Worm (Caenorhabditis elegans): Measurements from ENCODE around the gene fbxa-32.

Gene fbxa-32

ce11 chrIII:1243199-1243598, 25.9 kb downstream of the fbxa-32 start, which contains the start of gene fbxa-63:
fbxa-63 (plus strand) TSS chrIII:1243508.
- TF ChIP-seq zag-1 (tag; optimal IDR thresholded peaks at IDR 0.05) (no peak), C34F6.9 (tag; optimal IDR thresholded peaks at IDR 0.05) (peak; percentile 59), nhr-129 (tag; optimal IDR thresholded peaks at IDR 0.05) (peak; percentile 99), nhr-25 (tag; optimal IDR thresholded peaks at IDR 0.05) (no peak), lin-13 (GFP tag; optimal IDR thresholded peaks at IDR 0.05) (no peak), nhr-23 (tag; optimal IDR thresholded peaks at IDR 0.05) (no peak), sma-9 (GFP tag; optimal IDR thresholded peaks at IDR 0.05) (peak; percentile 33), sma-9 (tag; optimal IDR thresholded peaks at IDR 0.05) (no peak), unc-62 (GFP tag; optimal IDR thresholded peaks at IDR 0.05) (no peak), nhr-237 (tag; optimal IDR thresholded peaks at IDR 0.05) (no peak), unc-55 (GFP tag; optimal IDR thresholded peaks at IDR 0.05) (peak; percentile 81), lsy-2 (tag; optimal IDR thresholded peaks at IDR 0.05) (peak; percentile 32 to 41)

- TF ChIP-seq aly-2 (tag; optimal IDR thresholded peaks at IDR 0.05), result no peak
- peak; percentile 29 for TF ChIP-seq sma-9 (GFP tag; optimal IDR thresholded peaks at IDR 0.05)
- TF ChIP-seq sma-9 (tag; optimal IDR thresholded peaks at IDR 0.05), result no peak
Measured at ce11 chrIII:1238704-1239103, 30.4 kb downstream of the fbxa-32 start, which contains the start of gene fbxa-61. fbxa-61 (plus strand) TSS chrIII:1239048.

ce11 chrIII:1231186-1231585, 37.9 kb downstream of the fbxa-32 start:
- no peak for TF ChIP-seq nhr-6 (tag; optimal IDR thresholded peaks at IDR 0.05)
- TF ChIP-seq skn-1 (tag; optimal IDR thresholded peaks at IDR 0.05), result no peak
- TF ChIP-seq nhr-237 (tag; optimal IDR thresholded peaks at IDR 0.05), result no peak
- TF ChIP-seq mdl-1 (tag; optimal IDR thresholded peaks at IDR 0.05), result no peak
- no peak for TF ChIP-seq lin-13 (GFP tag; optimal IDR thresholded peaks at IDR 0.05)
- TF ChIP-seq F13H6.1 (tag; optimal IDR thresholded peaks at IDR 0.05), result no peak
- no peak for TF ChIP-seq ceh-82 (tag; optimal IDR thresholded peaks at IDR 0.05)
- no peak for TF ChIP-seq elt-3 (tag; optimal IDR thresholded peaks at IDR 0.05)
- no peak for TF ChIP-seq lin-39 (tag; optimal IDR thresholded peaks at IDR 0.05)
- TF ChIP-seq nhr-12 (tag; optimal IDR thresholded peaks at IDR 0.05), result no peak

- TF ChIP-seq aly-2 (tag; optimal IDR thresholded peaks at IDR 0.05), result no peak
- no peak for TF ChIP-seq zag-1 (tag; optimal IDR thresholded peaks at IDR 0.05)
Measured at ce11 chrIII:1230672-1231071, 38.4 kb downstream of the fbxa-32 start.

ce11 chrIII:1230174-1230573, 38.9 kb downstream of the fbxa-32 start, which contains the start of gene pes-4:
pes-4 (minus strand) TSS chrIII:1230274.
- TF ChIP-seq ceh-16 (tag; optimal IDR thresholded peaks at IDR 0.05), result no peak
- no peak for TF ChIP-seq peb-1 (tag; optimal IDR thresholded peaks at IDR 0.05)
- TF ChIP-seq C34F6.9 (tag; optimal IDR thresholded peaks at IDR 0.05), result no peak
- no peak for TF ChIP-seq ztf-4 (tag; optimal IDR thresholded peaks at IDR 0.05)
- no peak for TF ChIP-seq nhr-23 (tag; optimal IDR thresholded peaks at IDR 0.05)
- TF ChIP-seq crh-2 (tag; optimal IDR thresholded peaks at IDR 0.05), result no peak
- no peak for TF ChIP-seq blmp-1 (tag; optimal IDR thresholded peaks at IDR 0.05; ENCODE audit: insufficient read depth)
- no peak for TF ChIP-seq ZK546.5 (tag; optimal IDR thresholded peaks at IDR 0.05)
- no peak for TF ChIP-seq gmeb-1 (tag; optimal IDR thresholded peaks at IDR 0.05)
- no peak for TF ChIP-seq lin-39 (tag; optimal IDR thresholded peaks at IDR 0.05)

- no peak for TF ChIP-seq mdl-1 (tag; optimal IDR thresholded peaks at IDR 0.05)
- TF ChIP-seq nhr-25 (tag; optimal IDR thresholded peaks at IDR 0.05), result no peak
- TF ChIP-seq sma-9 (GFP tag; optimal IDR thresholded peaks at IDR 0.05), result no peak
- no peak for TF ChIP-seq sma-9 (tag; optimal IDR thresholded peaks at IDR 0.05)
- no peak for TF ChIP-seq mbf-1 (tag; optimal IDR thresholded peaks at IDR 0.05)
- no peak for TF ChIP-seq sem-4 (tag; optimal IDR thresholded peaks at IDR 0.05)
- TF ChIP-seq unc-39 (tag; optimal IDR thresholded peaks at IDR 0.05), result no peak
- TF ChIP-seq gmeb-1 (tag; optimal IDR thresholded peaks at IDR 0.05), result no peak
- no peak for TF ChIP-seq nhr-10 (tag; optimal IDR thresholded peaks at IDR 0.05)
Measured at ce11 chrIII:1229510-1229909, 39.5 kb downstream of the fbxa-32 start.

All from whole organism, L2 larva.